Fruit fly (Drosophila melanogaster): ENCODE measurements around the gene CG44422.

The CG44422 gene

dm6 chrX:11338047-11338747 is 35.6 kb upstream of the CG44422 start (continued):
- peak; percentile 51 for TF ChIP-seq btn (GFP tag; optimal IDR thresholded peaks at IDR 0.05)
- no peak for TF ChIP-seq Adf1 (GFP tag; IDR thresholded peaks at IDR 0.05)
- TF ChIP-seq CG11695 (GFP tag; IDR thresholded peaks at IDR 0.05), result peak; percentile 73
- TF ChIP-seq CG16813 (GFP tag; IDR thresholded peaks at IDR 0.05; ENCODE audit: partially characterized antibody), result no peak
- peak; percentile 68 for TF ChIP-seq Antp (GFP tag; optimal IDR thresholded peaks at IDR 0.05)
- TF ChIP-seq grn (GFP tag; optimal IDR thresholded peaks at IDR 0.05), result no peak
- no peak for TF ChIP-seq Scr (GFP tag; IDR thresholded peaks at IDR 0.05; ENCODE audit: partially characterized antibody)
- TF ChIP-seq p53 (GFP tag; optimal IDR thresholded peaks at IDR 0.05), result no peak
- TF ChIP-seq NFAT (GFP tag; IDR thresholded peaks at IDR 0.05), result no peak
- TF ChIP-seq Nf-YB (GFP tag; optimal IDR thresholded peaks at IDR 0.05), result no peak

DNA sequence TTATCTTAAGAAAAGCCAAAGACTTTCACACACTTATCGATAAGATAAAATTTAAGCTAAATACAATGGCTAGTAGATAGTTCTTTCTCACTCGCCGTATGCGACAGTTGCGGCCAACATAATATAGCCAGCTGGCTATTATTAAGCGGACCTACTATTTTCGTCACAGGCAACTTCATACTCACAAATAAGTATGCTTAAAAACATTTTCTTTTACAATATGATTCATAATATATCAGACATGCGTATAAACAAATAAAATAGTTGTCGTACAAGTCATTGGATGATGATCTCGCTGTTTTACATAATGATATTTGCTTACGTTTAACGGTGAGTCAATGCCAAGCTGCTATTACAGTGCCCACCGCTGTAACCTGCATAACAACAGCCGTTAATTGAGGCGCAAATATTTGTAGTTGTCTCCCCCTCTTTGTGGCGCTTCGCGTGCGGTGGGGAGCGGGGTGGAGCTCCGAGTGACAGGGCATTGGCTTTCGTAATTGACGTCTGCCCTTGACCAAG is 23.7 kb upstream of the CG44422 start:
- TF ChIP-seq D (optimal IDR thresholded peaks at IDR 0.05) (no peak), D (GFP tag; optimal IDR thresholded peaks at IDR 0.05) (peak; percentile 65), gt (GFP tag; IDR thresholded peaks at IDR 0.05) (no peak), CG6254 (GFP tag; optimal IDR thresholded peaks at IDR 0.05) (peak; percentile 60), shn (GFP tag; optimal IDR thresholded peaks at IDR 0.05) (peak; percentile 43), emc (GFP tag; optimal IDR thresholded peaks at IDR 0.05) (peak; percentile 8), cato (GFP tag; optimal IDR thresholded peaks at IDR 0.05; ENCODE audit: borderline replicate concordance) (peak; percentile 17), Nf-YB (GFP tag; optimal IDR thresholded peaks at IDR 0.05) (peak; percentile 7), Oli (tag; optimal IDR thresholded peaks at IDR 0.05) (peak; percentile 81), chif (GFP tag; optimal IDR thresholded peaks at IDR 0.05) (peak; percentile 23 to 64), nerfin-1 (tag; optimal IDR thresholded peaks at IDR 0.05) (peak; percentile 52), ash1 (GFP tag; optimal IDR thresholded peaks at IDR 0.05) (no peak), Pdp1 (GFP tag; optimal IDR thresholded peaks at IDR 0.05) (peak; percentile 67 to 88), pan (optimal IDR thresholded peaks at IDR 0.05) (no peak), pan (GFP tag; optimal IDR thresholded peaks at IDR 0.05 in 1 of 2, IDR thresholded peaks at IDR 0.05 in 1 of 2) (peak in 1 of 2 experiments; percentile 44), Gsc (GFP tag; IDR thresholded peaks at IDR 0.05) (no peak), CG4328 (GFP tag; optimal IDR thresholded peaks at IDR 0.05) (peak; percentile 51), luna (GFP tag; optimal IDR thresholded peaks at IDR 0.05) (no peak), CrebB (tag; optimal IDR thresholded peaks at IDR 0.05) (peak; percentile 65), CG17328 (GFP tag; IDR thresholded peaks at IDR 0.05) (peak; percentile 47), Bgb (GFP tag; IDR thresholded peaks at IDR 0.05; ENCODE audit: partially characterized antibody) (no peak), Vsx1 (GFP tag; optimal IDR thresholded peaks at IDR 0.05) (no peak), CG7839 (tag; optimal IDR thresholded peaks at IDR 0.05) (peak; percentile 82), CG6272 (GFP tag; IDR thresholded peaks at IDR 0.05) (no peak), Sox102F (GFP tag; optimal IDR thresholded peaks at IDR 0.05) (peak; percentile 61), usp (GFP tag; optimal IDR thresholded peaks at IDR 0.05) (no peak), kah (GFP tag; optimal IDR thresholded peaks at IDR 0.05) (peak; percentile 31), CG8089 (GFP tag; optimal IDR thresholded peaks at IDR 0.05) (peak; percentile 26), sug (tag; optimal IDR thresholded peaks at IDR 0.05) (peak; percentile 62), Aef1 (GFP tag; IDR thresholded peaks at IDR 0.05) (peak; percentile 50), sr (GFP tag; IDR thresholded peaks at IDR 0.05) (no peak), CG14050 (GFP tag; IDR thresholded peaks at IDR 0.05) (peak; percentile 40; the same call in 1 of the 3 replicates), esg (GFP tag; conservative IDR thresholded peaks at IDR 0.05) (peak; percentile 67), CG14965 (GFP tag; optimal IDR thresholded peaks at IDR 0.05; ENCODE audit: borderline replicate concordance) (peak; percentile 17), CG17802 (tag; optimal IDR thresholded peaks at IDR 0.05) (peak; percentile 3), gsb-n (tag; optimal IDR thresholded peaks at IDR 0.05) (no peak), CG34422 (GFP tag; IDR thresholded peaks at IDR 0.05) (peak; percentile 62), E2f2 (GFP tag; IDR thresholded peaks at IDR 0.05) (peak; percentile 34; the same call in 1 of the 2 replicates), CG9876 (GFP tag; optimal IDR thresholded peaks at IDR 0.05) (peak; percentile 18)
